Fruit fly (Drosophila melanogaster): ENCODE data around the gene TotF.
A peak's percentile ranks its signal among the peaks of the same experiment; 100 is the strongest.

TotF gene

DNA sequence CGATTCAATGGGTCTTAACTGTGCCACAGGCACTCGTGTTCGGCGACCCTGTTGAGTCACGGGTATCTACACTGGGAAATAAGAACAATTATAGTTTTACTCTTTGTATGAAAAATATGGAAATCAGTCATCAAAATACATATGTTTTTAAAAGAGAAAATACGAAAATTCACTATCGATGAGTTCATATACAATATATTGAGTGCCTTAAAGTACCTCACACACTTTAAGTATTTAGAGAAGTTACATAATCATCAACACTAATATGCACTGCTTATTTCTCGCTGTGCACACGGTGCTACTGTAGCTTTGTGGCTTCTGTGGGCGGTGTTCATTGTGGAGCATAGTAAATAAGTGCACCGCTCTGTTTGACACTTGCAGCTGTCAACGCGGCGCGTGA is 27.7 kb downstream of the TotF start (continued):
- TF ChIP-seq her (GFP tag; optimal IDR thresholded peaks at IDR 0.05) = no peak
- no peak for TF ChIP-seq Mrtf (GFP tag; IDR thresholded peaks at IDR 0.05)
- no peak for TF ChIP-seq ind (GFP tag; optimal IDR thresholded peaks at IDR 0.05)
- TF ChIP-seq Antp (GFP tag; optimal IDR thresholded peaks at IDR 0.05) = peak; percentile 20
- no peak for TF ChIP-seq vnd (GFP tag; IDR thresholded peaks at IDR 0.05; ENCODE audit: partially characterized antibody)
- no peak for TF ChIP-seq CG10274 (GFP tag; optimal IDR thresholded peaks at IDR 0.05)
- no peak for TF ChIP-seq Hey (tag; optimal IDR thresholded peaks at IDR 0.05)
- TF ChIP-seq trem (tag; optimal IDR thresholded peaks at IDR 0.05) = peak; percentile 25
- no peak for TF ChIP-seq CG8478 (optimal IDR thresholded peaks at IDR 0.05)
- peak; percentile 10 for TF ChIP-seq zen (tag; optimal IDR thresholded peaks at IDR 0.05)
- no peak for TF ChIP-seq cad (GFP tag; optimal IDR thresholded peaks at IDR 0.05)
- no peak for TF ChIP-seq peb (GFP tag; IDR thresholded peaks at IDR 0.05)
- TF ChIP-seq CG12942 (GFP tag; optimal IDR thresholded peaks at IDR 0.05) = no peak
- TF ChIP-seq CkIIα-i1 (GFP tag; IDR thresholded peaks at IDR 0.05) = no peak
- TF ChIP-seq CG18764 (GFP tag; optimal IDR thresholded peaks at IDR 0.05) = peak; percentile 26
- TF ChIP-seq p53 (GFP tag; optimal IDR thresholded peaks at IDR 0.05) = no peak
- TF ChIP-seq CG16863 (GFP tag; optimal IDR thresholded peaks at IDR 0.05) = no peak
- TF ChIP-seq slou (GFP tag; optimal IDR thresholded peaks at IDR 0.05) = no peak
- no peak for TF ChIP-seq CG5180 (GFP tag; optimal IDR thresholded peaks at IDR 0.05)
- no peak for TF ChIP-seq h (optimal IDR thresholded peaks at IDR 0.05)
- TF ChIP-seq CG10366 (GFP tag; IDR thresholded peaks at IDR 0.05) = peak; percentile 26; the same call in 1 of the 2 replicates
- no peak for TF ChIP-seq CG16813 (GFP tag; IDR thresholded peaks at IDR 0.05; ENCODE audit: partially characterized antibody)
- TF ChIP-seq Xrp1 (GFP tag; IDR thresholded peaks at IDR 0.05) = peak; percentile 69
- TF ChIP-seq CG4730 (GFP tag; IDR thresholded peaks at IDR 0.05) = no peak
- TF ChIP-seq oc (tag; optimal IDR thresholded peaks at IDR 0.05) = no peak
- no peak for TF ChIP-seq CG2120 (GFP tag; optimal IDR thresholded peaks at IDR 0.05)
- TF ChIP-seq Kr (GFP tag; optimal IDR thresholded peaks at IDR 0.05) = no peak
- TF ChIP-seq mam (GFP tag; optimal IDR thresholded peaks at IDR 0.05) = no peak
- TF ChIP-seq da (GFP tag; optimal IDR thresholded peaks at IDR 0.05) = no peak
- TF ChIP-seq Ssrp (tag; optimal IDR thresholded peaks at IDR 0.05) = peak; percentile 46
- TF ChIP-seq CG3995 (GFP tag; optimal IDR thresholded peaks at IDR 0.05) = no peak
- no peak for TF ChIP-seq ro (GFP tag; IDR thresholded peaks at IDR 0.05)
- no peak for TF ChIP-seq CG9876 (GFP tag; optimal IDR thresholded peaks at IDR 0.05)
- no peak for TF ChIP-seq ara (GFP tag; IDR thresholded peaks at IDR 0.05)
- TF ChIP-seq trh (GFP tag; optimal IDR thresholded peaks at IDR 0.05) = no peak
- peak; percentile 56 for TF ChIP-seq CG17359 (tag; optimal IDR thresholded peaks at IDR 0.05)
- no peak for TF ChIP-seq CG18599 (GFP tag; optimal IDR thresholded peaks at IDR 0.05)
- TF ChIP-seq Stat92E (GFP tag; optimal IDR thresholded peaks at IDR 0.05) = no peak
- TF ChIP-seq Sox100B (GFP tag; optimal IDR thresholded peaks at IDR 0.05) = peak; percentile 22
- TF ChIP-seq CG10462 (GFP tag; optimal IDR thresholded peaks at IDR 0.05) = no peak
- no peak for TF ChIP-seq CG10959 (GFP tag; IDR thresholded peaks at IDR 0.05)
- TF ChIP-seq bowl (GFP tag; IDR thresholded peaks at IDR 0.05) = no peak
- no peak for TF ChIP-seq run (tag; optimal IDR thresholded peaks at IDR 0.05)
- peak; percentile 53 for TF ChIP-seq CG31441 (GFP tag; IDR thresholded peaks at IDR 0.05)
- no peak for TF ChIP-seq unc-4 (GFP tag; IDR thresholded peaks at IDR 0.05; ENCODE audit: partially characterized antibody)
- TF ChIP-seq dm (GFP tag; optimal IDR thresholded peaks at IDR 0.05) = no peak
- no peak for TF ChIP-seq Tbp (GFP tag; optimal IDR thresholded peaks at IDR 0.05)
- TF ChIP-seq CG6272 (GFP tag; IDR thresholded peaks at IDR 0.05) = no peak
- no peak for TF ChIP-seq pita (GFP tag; optimal IDR thresholded peaks at IDR 0.05)
- no peak for TF ChIP-seq ase (GFP tag; IDR thresholded peaks at IDR 0.05)
- no peak for TF ChIP-seq slbo (GFP tag; IDR thresholded peaks at IDR 0.05)
- no peak for TF ChIP-seq pho (GFP tag; optimal IDR thresholded peaks at IDR 0.05)
- TF ChIP-seq H15 (GFP tag; IDR thresholded peaks at IDR 0.05) = no peak
- no peak for TF ChIP-seq CG15073 (GFP tag; optimal IDR thresholded peaks at IDR 0.05)

Measured in whole organism, embryonic.